Worm (Caenorhabditis elegans) whole organism, L2 larva: ENCODE data around the gene M176.11.

ENCODE experiments used
- blmp-1 ChIP-seq: sonication (generic microtip); optimal IDR thresholded peaks from 2 replicates; lab custom pipeline; 2017; ENCODE audit warnings: missing genetic modification characterization, mild to moderate bottlenecking, missing compliant biosample characterization, antibody characterized with exemption, moderate library complexity; ENCODE audit not compliant: insufficient read depth
- elt-3 ChIP-seq: sonication (generic microtip); optimal IDR thresholded peaks from 2 replicates; lab custom pipeline; 2017; ENCODE audit warnings: missing biosample characterization, missing genetic modification characterization
- fos-1 ChIP-seq: fragments of 150-350 bp; optimal IDR thresholded peaks from 2 replicates; lab custom pipeline; 2014; ENCODE audit warnings: missing biosample characterization, missing genetic modification characterization
- unc-55 ChIP-seq: fragments of 150-350 bp; sonication (generic microtip); optimal IDR thresholded peaks from 3 replicates; lab custom pipeline; 2014; ENCODE audit warnings: missing biosample characterization, missing genetic modification reagents, missing genetic modification characterization
- ztf-1 ChIP-seq: fragments of 200-800 bp; sonication (Bioruptor generic); conservative IDR thresholded peaks from 2 replicates; pipeline ENCODE4 v1.3.6; 2022; ENCODE audit warnings: missing genetic modification characterization, missing compliant biosample characterization
- ztf-4 ChIP-seq: fragments of 150-350 bp; optimal IDR thresholded peaks from 2 replicates; lab custom pipeline; 2014; ENCODE audit warnings: missing biosample characterization, missing genetic modification characterization

Gene M176.11

ce11 chrII:9470027-9470426 is 48.0 kb downstream of the M176.11 start, which contains the start of gene T19H5.6:
T19H5.6 (minus strand) TSS chrII:9470221.
- TF ChIP-seq fos-1 (tag; lab: Kevin White, UChicago) (peak; percentile 59), blmp-1 (tag; lab: Kevin White, UChicago) (no peak), elt-3 (no peak), ztf-4 (tag; lab: Kevin White, UChicago) (no peak), unc-55 (no peak), ztf-1 (GFP tag; lab: Robert Waterston, UW) (no peak)
